Fruit fly (Drosophila melanogaster) whole organism, embryonic: ENCODE data around the gene Socs36E.

Experiments
- Bdp1 ChIP-seq: fragments of 200-800 bp; sonication (Bioruptor generic); optimal IDR thresholded peaks from 3 replicates; lab custom pipeline; 2016; ENCODE audit warnings: missing biosample characterization, missing genetic modification characterization
- Bgb ChIP-seq: fragments of 200-800 bp; sonication (Bioruptor generic); IDR thresholded peaks from 2 replicates; pipeline ENCODE4 v1.3.6; 2022; ENCODE audit warnings: missing biosample characterization, missing genetic modification characterization; ENCODE audit not compliant: partially characterized antibody
- Blimp-1 ChIP-seq: fragments of 200-800 bp; sonication (Bioruptor generic); optimal IDR thresholded peaks from 3 replicates; lab custom pipeline; 2018; ENCODE audit warnings: missing biosample characterization, missing genetic modification characterization, mild to moderate bottlenecking, moderate library complexity, missing genetic modification reagents
- CG11247 ChIP-seq: fragments of 200-800 bp; sonication (Bioruptor generic); IDR thresholded peaks from 2 replicates; pipeline ENCODE4 v1.3.6; 2022; ENCODE audit warnings: missing biosample characterization, missing genetic modification characterization
- CG12942 ChIP-seq: fragments of 200-800 bp; sonication (Bioruptor generic); optimal IDR thresholded peaks from 3 replicates; lab custom pipeline; 2016; ENCODE audit warnings: missing biosample characterization, missing genetic modification characterization
- CG14014 ChIP-seq: fragments of 200-800 bp; sonication (Bioruptor generic); IDR thresholded peaks from 2 replicates; pipeline ENCODE4 v1.3.6; 2022; ENCODE audit warnings: missing biosample characterization, missing genetic modification characterization
- CG14965 ChIP-seq: fragments of 200-800 bp; sonication (Bioruptor generic); optimal IDR thresholded peaks from 2 replicates; lab custom pipeline; 2016; ENCODE audit warnings: missing biosample characterization, missing genetic modification characterization, borderline replicate concordance
- CG15601 ChIP-seq: fragments of 200-800 bp; sonication (Bioruptor generic); optimal IDR thresholded peaks from 3 replicates; lab custom pipeline; 2019; ENCODE audit warnings: missing biosample characterization, mild to moderate bottlenecking, missing genetic modification characterization, moderate library complexity
- CG1603 ChIP-seq: fragments of 200-800 bp; sonication (Bioruptor generic); optimal IDR thresholded peaks from 2 replicates; lab custom pipeline; 2019; ENCODE audit warnings: missing biosample characterization, mild to moderate bottlenecking, missing genetic modification characterization, moderate library complexity
- CG16779 ChIP-seq: fragments of 200-800 bp; sonication (Bioruptor generic); IDR thresholded peaks from 2 replicates; pipeline ENCODE4 v1.3.6; 2022; ENCODE audit warnings: missing biosample characterization, missing genetic modification characterization
- CG17186 ChIP-seq: fragments of 200-800 bp; sonication (Bioruptor generic); optimal IDR thresholded peaks from 3 replicates; lab custom pipeline; 2017; ENCODE audit warnings: missing biosample characterization, missing genetic modification reagents, missing genetic modification characterization
- CG17359 ChIP-seq: fragments of 200-800 bp; sonication (Bioruptor generic); optimal IDR thresholded peaks from 3 replicates; lab custom pipeline; 2018; ENCODE audit warnings: missing biosample characterization, mild to moderate bottlenecking, missing genetic modification characterization, moderate library complexity
- CG18619 ChIP-seq: fragments of 200-800 bp; sonication (Bioruptor generic); optimal IDR thresholded peaks from 3 replicates; lab custom pipeline; 2017; ENCODE audit warnings: missing biosample characterization, mild to moderate bottlenecking, missing genetic modification characterization
- CG2678 ChIP-seq: fragments of 200-800 bp; sonication (Bioruptor generic); optimal IDR thresholded peaks from 3 replicates; lab custom pipeline; 2019; ENCODE audit warnings: missing biosample characterization, mild to moderate bottlenecking, missing genetic modification characterization, moderate library complexity
- CG3407 ChIP-seq: fragments of 200-800 bp; sonication (Bioruptor generic); optimal IDR thresholded peaks from 2 replicates; lab custom pipeline; 2018; ENCODE audit warnings: missing biosample characterization, mild to moderate bottlenecking, missing genetic modification characterization
- CG34376 ChIP-seq: fragments of 200-800 bp; sonication (Bioruptor generic); optimal IDR thresholded peaks from 2 replicates; lab custom pipeline; 2018; ENCODE audit warnings: missing biosample characterization, mild to moderate bottlenecking, missing genetic modification characterization
- CG34422 ChIP-seq: fragments of 200-800 bp; sonication (Bioruptor generic); IDR thresholded peaks from 3 replicates; pipeline ENCODE4 v1.3.6; 2022; ENCODE audit warnings: missing biosample characterization, missing genetic modification characterization
- CG4328 ChIP-seq: fragments of 200-800 bp; sonication (Bioruptor generic); optimal IDR thresholded peaks from 3 replicates; lab custom pipeline; 2017; ENCODE audit warnings: missing biosample characterization, missing genetic modification reagents, missing genetic modification characterization
- CG4617 ChIP-seq: fragments of 200-800 bp; sonication (Bioruptor generic); optimal IDR thresholded peaks from 3 replicates; lab custom pipeline; 2016; ENCODE audit warnings: missing biosample characterization, missing genetic modification characterization, borderline replicate concordance
- CG8944 ChIP-seq: fragments of 200-800 bp; sonication (Bioruptor generic); optimal IDR thresholded peaks from 3 replicates; lab custom pipeline; 2016; ENCODE audit warnings: missing biosample characterization, missing genetic modification characterization
- CG9437 ChIP-seq: fragments of 200-800 bp; sonication (Bioruptor generic); optimal IDR thresholded peaks from 2 replicates; lab custom pipeline; 2018; ENCODE audit warnings: missing biosample characterization, mild to moderate bottlenecking, missing genetic modification characterization
- CTCF ChIP-seq: fragments of 200-800 bp; sonication (Bioruptor generic); optimal IDR thresholded peaks from 2 replicates; lab custom pipeline; 2017; ENCODE audit warnings: missing biosample characterization, mild to moderate bottlenecking, missing genetic modification characterization, moderate library complexity
- CoRest ChIP-seq: fragments of 200-800 bp; sonication (Bioruptor generic); optimal IDR thresholded peaks from 3 replicates; lab custom pipeline; 2018; ENCODE audit warnings: missing biosample characterization, mild to moderate bottlenecking, missing genetic modification characterization, moderate library complexity
- Deaf1 ChIP-seq: fragments of 200-800 bp; optimal IDR thresholded peaks from 3 replicates; lab custom pipeline; 2019; ENCODE audit warnings: missing biosample characterization, mild to moderate bottlenecking, missing genetic modification characterization, moderate library complexity
- Dek ChIP-seq: fragments of 200-800 bp; sonication (Bioruptor generic); optimal IDR thresholded peaks from 3 replicates; lab custom pipeline; 2019; ENCODE audit warnings: missing biosample characterization, mild to moderate bottlenecking, missing genetic modification characterization, moderate library complexity
- ERR ChIP-seq: fragments of 200-800 bp; sonication (Bioruptor generic); optimal IDR thresholded peaks from 2 replicates; lab custom pipeline; 2016; ENCODE audit warnings: missing biosample characterization, missing genetic modification characterization
- HmgZ ChIP-seq: fragments of 200-800 bp; sonication (Bioruptor generic); optimal IDR thresholded peaks from 2 replicates; lab custom pipeline; 2018; ENCODE audit warnings: missing biosample characterization, mild to moderate bottlenecking, missing genetic modification characterization
- Hmr ChIP-seq: fragments of 200-800 bp; sonication (Bioruptor generic); optimal IDR thresholded peaks from 3 replicates; lab custom pipeline; 2017; ENCODE audit warnings: mild to moderate bottlenecking, missing biosample characterization, missing genetic modification reagents, missing genetic modification characterization
- Hsf ChIP-seq: fragments of 200-800 bp; sonication (Bioruptor generic); optimal IDR thresholded peaks from 3 replicates; lab custom pipeline; 2016; ENCODE audit warnings: missing biosample characterization, missing genetic modification characterization
- Lhr ChIP-seq: fragments of 200-800 bp; sonication (Bioruptor generic); optimal IDR thresholded peaks from 3 replicates; lab custom pipeline; 2017; ENCODE audit warnings: mild to moderate bottlenecking, missing biosample characterization, missing genetic modification reagents, missing genetic modification characterization
- NFAT ChIP-seq: fragments of 200-800 bp; sonication (Bioruptor generic); IDR thresholded peaks from 2 replicates; pipeline ENCODE4 v1.3.6; 2022; ENCODE audit warnings: missing biosample characterization, missing genetic modification characterization
- Nf-YC ChIP-seq: fragments of 200-800 bp; optimal IDR thresholded peaks from 3 replicates; lab custom pipeline; 2019; ENCODE audit warnings: missing biosample characterization, mild to moderate bottlenecking, missing genetic modification characterization, moderate library complexity
- NfI ChIP-seq: fragments of 200-800 bp; sonication (Bioruptor generic); optimal IDR thresholded peaks from 3 replicates; lab custom pipeline; 2018; ENCODE audit warnings: missing biosample characterization, mild to moderate bottlenecking, missing genetic modification characterization, moderate library complexity
- Opbp ChIP-seq: fragments of 200-800 bp; sonication (Bioruptor generic); IDR thresholded peaks from 3 replicates; pipeline ENCODE4 v1.3.6; 2022; ENCODE audit warnings: missing biosample characterization, missing genetic modification characterization; ENCODE audit not compliant: partially characterized antibody
- Six4 ChIP-seq: fragments of 200-800 bp; sonication (Bioruptor generic); optimal IDR thresholded peaks from 2 replicates; lab custom pipeline; 2016; ENCODE audit warnings: missing biosample characterization, missing genetic modification characterization
- aop ChIP-seq: fragments of 200-800 bp; sonication (Bioruptor generic); IDR thresholded peaks from 2 replicates; pipeline ENCODE4 v1.3.6; 2022; ENCODE audit warnings: missing biosample characterization, missing genetic modification characterization
- gfzf ChIP-seq: fragments of 200-800 bp; sonication (Bioruptor generic); optimal IDR thresholded peaks from 2 replicates; lab custom pipeline; 2016; ENCODE audit warnings: missing biosample characterization, mild to moderate bottlenecking, missing genetic modification characterization, moderate library complexity
- gro ChIP-seq: fragments of 200-800 bp; sonication (Bioruptor generic); optimal IDR thresholded peaks from 2 replicates; lab custom pipeline; 2016; ENCODE audit warnings: missing biosample characterization, missing genetic modification characterization
- insv ChIP-seq, 2 experiments: fragments of 200-800 bp; sonication (Bioruptor generic); optimal IDR thresholded peaks; 3 replicates each; lab custom pipeline; 2016 to 2018; ENCODE audit warnings: missing biosample characterization in 2 of 2, missing genetic modification characterization in 2 of 2
- jigr1 ChIP-seq: fragments of 200-800 bp; sonication (Bioruptor generic); IDR thresholded peaks from 3 replicates; pipeline ENCODE4 v1.3.6; 2022; ENCODE audit warnings: missing biosample characterization, missing genetic modification characterization
- klu ChIP-seq: fragments of 200-800 bp; sonication (Bioruptor generic); IDR thresholded peaks from 2 replicates; pipeline ENCODE4 v1.3.6; 2022; ENCODE audit warnings: missing biosample characterization, missing genetic modification characterization
- nerfin-1 ChIP-seq: fragments of 200-800 bp; sonication (Bioruptor generic); optimal IDR thresholded peaks from 3 replicates; lab custom pipeline; 2019; ENCODE audit warnings: missing biosample characterization, mild to moderate bottlenecking, missing genetic modification characterization, moderate library complexity
- otp ChIP-seq: fragments of 200-800 bp; sonication (Bioruptor generic); IDR thresholded peaks from 3 replicates; pipeline ENCODE4, ENCODE4 v1.3.6; 2022; ENCODE audit warnings: missing biosample characterization, missing genetic modification characterization
- p53 ChIP-seq: fragments of 200-800 bp; sonication (Bioruptor generic); optimal IDR thresholded peaks from 2 replicates; lab custom pipeline; 2016; ENCODE audit warnings: missing biosample characterization, missing genetic modification characterization
- pita ChIP-seq: fragments of 200-800 bp; sonication (Bioruptor generic); optimal IDR thresholded peaks from 2 replicates; lab custom pipeline; 2017; ENCODE audit warnings: missing biosample characterization, mild to moderate bottlenecking, missing genetic modification characterization
- pnt ChIP-seq: fragments of 200-800 bp; sonication (Bioruptor generic); optimal IDR thresholded peaks from 3 replicates; lab custom pipeline; 2016; ENCODE audit warnings: missing biosample characterization, missing genetic modification characterization
- pzg ChIP-seq: fragments of 200-800 bp; sonication (Bioruptor generic); optimal IDR thresholded peaks from 3 replicates; lab custom pipeline; 2018; ENCODE audit warnings: missing biosample characterization, mild to moderate bottlenecking, missing genetic modification characterization, moderate library complexity
- sc ChIP-seq, 3 experiments: fragments of >200 bp in 2 of 3; fragments of 200-800 bp in 1 of 3; sonication (Bioruptor generic) in 1 of 3; optimal IDR thresholded peaks; 2 replicates in 2 of 3; 3 replicates in 1 of 3; lab custom pipeline; 2017; ENCODE audit warnings: mild to moderate bottlenecking in 1 of 3, missing biosample characterization in 1 of 3, missing genetic modification characterization in 1 of 3, missing genetic modification reagents in 1 of 3
- sim ChIP-seq: fragments of 200-800 bp; sonication (Bioruptor generic); IDR thresholded peaks from 2 replicates; pipeline ENCODE4 v1.3.6; 2022; ENCODE audit warnings: missing biosample characterization, missing genetic modification characterization
- sug ChIP-seq: fragments of 200-800 bp; optimal IDR thresholded peaks from 2 replicates; lab custom pipeline; 2019; ENCODE audit warnings: missing biosample characterization, mild to moderate bottlenecking, missing genetic modification characterization, moderate library complexity
- wdn ChIP-seq: fragments of 200-800 bp; sonication (Bioruptor generic); IDR thresholded peaks from 2 replicates; pipeline ENCODE4 v1.3.6; 2022; ENCODE audit warnings: missing biosample characterization, missing genetic modification characterization

The Socs36E gene

dm6 chr2L:18119643-18120042 lies 32.6 kb downstream of the Socs36E start, which contains the start of gene CG5758 (continued):
- TF ChIP-seq sc (optimal IDR thresholded peaks at IDR 0.05; lab: Kevin White, UChicago) (no peak), sc (GFP tag; optimal IDR thresholded peaks at IDR 0.05; lab: Kevin White, UChicago) (no peak), CG15601 (tag; lab: Kevin White, UChicago) (no peak), Opbp (GFP tag; lab: Robert Waterston, UW) (no peak), CG1603 (no peak), CG11247 (GFP tag; lab: Robert Waterston, UW) (no peak), jigr1 (GFP tag; lab: Robert Waterston, UW) (no peak), Dek (peak; percentile 45), gfzf (GFP tag; lab: Kevin White, UChicago) (peak; percentile 10), CG16779 (GFP tag; lab: Robert Waterston, UW) (no peak), Nf-YC (tag; lab: Kevin White, UChicago) (peak; percentile 5), Six4 (GFP tag; lab: Kevin White, UChicago) (no peak), CG2678 (tag; lab: Kevin White, UChicago) (peak; percentile 36), CG17359 (tag; lab: Kevin White, UChicago) (no peak), Hsf (peak; percentile 32), insv (GFP tag; optimal IDR thresholded peaks at IDR 0.05; lab: Kevin White, UChicago) (no peak), CG9437 (GFP tag; lab: Kevin White, UChicago) (peak; percentile 24), CG14965 (GFP tag; lab: Kevin White, UChicago) (no peak), Bdp1 (GFP tag; lab: Kevin White, UChicago) (no peak), Deaf1 (tag; lab: Kevin White, UChicago) (no peak), sim (no peak), CG4617 (GFP tag; lab: Kevin White, UChicago) (no peak), CG34376 (no peak), pnt (GFP tag; lab: Kevin White, UChicago) (no peak), pita (GFP tag; lab: Kevin White, UChicago) (peak; percentile 19), CG8944 (GFP tag; lab: Kevin White, UChicago) (no peak), ERR (GFP tag; lab: Kevin White, UChicago) (no peak), Bgb (GFP tag; lab: Robert Waterston, UW) (peak; percentile 49; the same call in 1 of the 2 replicates), pzg (peak; percentile 8), HmgZ (tag; lab: Kevin White, UChicago) (no peak), CTCF (GFP tag; lab: Kevin White, UChicago) (peak; percentile 75), otp (GFP tag; lab: Robert Waterston, UW) (no peak), sug (tag; lab: Kevin White, UChicago) (peak; percentile 39), CG4328 (GFP tag; lab: Kevin White, UChicago) (no peak), CG3407 (GFP tag; lab: Kevin White, UChicago) (no peak), Lhr (GFP tag; lab: Kevin White, UChicago) (peak; percentile 6), CoRest (peak; percentile 27), Blimp-1 (GFP tag; lab: Kevin White, UChicago) (no peak), p53 (GFP tag; lab: Kevin White, UChicago) (no peak), Hmr (GFP tag; lab: Kevin White, UChicago) (peak; percentile 59), CG17186 (GFP tag; lab: Kevin White, UChicago) (no peak), NFAT (GFP tag; lab: Robert Waterston, UW) (0 out of 2 replicates have a peak, but pooled peaks have one; percentile 10), NfI (no peak), CG34422 (GFP tag; lab: Robert Waterston, UW) (no peak), CG12942 (GFP tag; lab: Kevin White, UChicago) (no peak), CG18619 (GFP tag; lab: Kevin White, UChicago) (no peak), gro (peak; percentile 38), aop (GFP tag; lab: Robert Waterston, UW) (no peak), klu (no peak), CG14014 (GFP tag; lab: Robert Waterston, UW) (no peak; the same call in 1 of the 2 replicates), nerfin-1 (tag; lab: Kevin White, UChicago) (no peak), wdn (GFP tag; lab: Robert Waterston, UW) (no peak)
